Worm (Caenorhabditis elegans): ENCODE measurements around the gene btb-19.

The btb-19 gene

DNA sequence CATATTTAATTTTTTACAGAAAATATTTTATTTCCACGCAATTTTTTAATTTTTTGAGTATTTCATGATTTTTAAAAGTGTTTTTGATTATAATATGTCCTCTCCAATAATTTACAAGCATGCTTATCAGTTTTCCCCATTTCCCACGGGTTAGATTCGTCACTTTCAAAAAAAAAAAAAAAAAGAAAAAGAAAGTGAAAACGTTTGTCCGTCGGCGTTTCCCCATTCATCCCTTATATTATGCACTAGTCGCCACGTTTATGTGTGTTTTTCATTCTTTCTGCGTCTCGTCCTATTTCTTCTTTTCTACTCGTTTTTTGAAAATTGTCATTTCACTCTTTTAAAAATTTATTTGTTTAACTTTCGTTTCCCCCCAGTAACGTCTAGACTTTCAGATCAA is 32.5 kb downstream of the btb-19 start, which contains the start of gene vnut-1:
vnut-1 (plus strand) TSS at position 396 of the 400 bp plus-strand sequence.
- peak; percentile 24 for TF ChIP-seq nfya-1 (tag; optimal IDR thresholded peaks at IDR 0.05; ENCODE audit: insufficient read depth)
- TF ChIP-seq snpc-4 (tag; optimal IDR thresholded peaks at IDR 0.05) = peak; percentile 60
- peak; percentile 38 for TF ChIP-seq hmg-11 (tag; optimal IDR thresholded peaks at IDR 0.05)
- TF ChIP-seq lin-15B (tag; optimal IDR thresholded peaks at IDR 0.05) = peak; percentile 9
- peak; percentile 50 for TF ChIP-seq pha-4 (tag; optimal IDR thresholded peaks at IDR 0.05)
- no peak for TF ChIP-seq fkh-10 (GFP tag; optimal IDR thresholded peaks at IDR 0.05)
- TF ChIP-seq jun-1 (tag; optimal IDR thresholded peaks at IDR 0.05) = no peak
- peak; percentile 67 for TF ChIP-seq pqm-1 (tag; optimal IDR thresholded peaks at IDR 0.05)
- peak; percentile 9 for TF ChIP-seq nhr-25 (tag; optimal IDR thresholded peaks at IDR 0.05)
- no peak for TF ChIP-seq ceh-28 (tag; optimal IDR thresholded peaks at IDR 0.05)
- TF ChIP-seq elt-2 (tag; optimal IDR thresholded peaks at IDR 0.05) = peak; percentile 80
- TF ChIP-seq nhr-43 (tag; optimal IDR thresholded peaks at IDR 0.05; ENCODE audit: poor library complexity, severe bottlenecking) = peak; percentile 29
- TF ChIP-seq lsy-12 (tag; optimal IDR thresholded peaks at IDR 0.05) = no peak
- no peak for TF ChIP-seq daf-12 (tag; optimal IDR thresholded peaks at IDR 0.05)
- no peak for TF ChIP-seq nhr-12 (tag; optimal IDR thresholded peaks at IDR 0.05)
- peak; percentile 63 for TF ChIP-seq nhr-23 (tag; optimal IDR thresholded peaks at IDR 0.05)

DNA sequence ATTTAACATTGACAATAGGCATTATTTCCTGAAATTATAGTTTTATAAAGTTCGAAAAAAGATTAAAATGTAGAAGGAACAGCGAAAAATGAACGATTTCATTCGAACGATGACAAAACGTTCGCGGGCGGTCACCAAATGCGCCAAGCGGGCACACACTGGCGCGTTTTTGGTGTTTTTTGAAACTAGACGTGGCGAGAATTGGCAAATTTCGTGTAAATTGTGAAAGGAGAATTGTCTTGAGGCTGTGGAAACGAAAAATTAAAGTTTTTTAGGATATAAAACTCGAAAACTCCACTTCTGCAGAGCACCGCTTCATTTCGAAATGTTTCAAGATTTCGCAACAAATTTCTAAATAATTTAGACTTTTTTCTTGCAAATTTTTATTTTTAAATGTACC is 33.3 kb downstream of the btb-19 start, which contains the start of gene usp-14:
usp-14 (minus strand) TSS at position 28 of the 400 bp plus-strand sequence.
- TF ChIP-seq fkh-2 (tag; optimal IDR thresholded peaks at IDR 0.05) (no peak), elt-2 (tag; optimal IDR thresholded peaks at IDR 0.05) (peak; percentile 13), hmg-11 (tag; optimal IDR thresholded peaks at IDR 0.05) (peak; percentile 39), skn-1 (tag; optimal IDR thresholded peaks at IDR 0.05) (peak; percentile 77), fkh-10 (GFP tag; optimal IDR thresholded peaks at IDR 0.05) (no peak), eor-1 (tag; optimal IDR thresholded peaks at IDR 0.05) (no peak), ceh-16 (tag; optimal IDR thresholded peaks at IDR 0.05) (no peak), nhr-77 (tag; optimal IDR thresholded peaks at IDR 0.05) (peak; percentile 28), fos-1 (tag; optimal IDR thresholded peaks at IDR 0.05) (no peak), nhr-11 (tag; optimal IDR thresholded peaks at IDR 0.05) (no peak), mdl-1 (tag; optimal IDR thresholded peaks at IDR 0.05) (no peak), lin-39 (tag; optimal IDR thresholded peaks at IDR 0.05) (peak; percentile 1), nhr-23 (tag; optimal IDR thresholded peaks at IDR 0.05) (peak; percentile 29), nhr-12 (tag; optimal IDR thresholded peaks at IDR 0.05) (no peak), unc-39 (tag; optimal IDR thresholded peaks at IDR 0.05) (no peak), ama-1 (optimal IDR thresholded peaks at IDR 0.05) (no peak), nhr-43 (tag; optimal IDR thresholded peaks at IDR 0.05; ENCODE audit: poor library complexity, severe bottlenecking) (peak; percentile 27), daf-12 (tag; optimal IDR thresholded peaks at IDR 0.05) (no peak), ceh-28 (tag; optimal IDR thresholded peaks at IDR 0.05) (no peak), nhr-67 (tag; optimal IDR thresholded peaks at IDR 0.05) (no peak), egl-5 (tag; optimal IDR thresholded peaks at IDR 0.05) (no peak), egl-27 (tag; optimal IDR thresholded peaks at IDR 0.05) (no peak), ztf-4 (tag; optimal IDR thresholded peaks at IDR 0.05) (no peak), ceh-9 (tag; optimal IDR thresholded peaks at IDR 0.05) (no peak), pha-4 (tag; optimal IDR thresholded peaks at IDR 0.05) (peak; percentile 48), jun-1 (tag; optimal IDR thresholded peaks at IDR 0.05) (no peak), elt-1 (tag; optimal IDR thresholded peaks at IDR 0.05) (no peak), lsy-12 (tag; optimal IDR thresholded peaks at IDR 0.05) (peak; percentile 15), elt-3 (tag; optimal IDR thresholded peaks at IDR 0.05) (no peak), snpc-4 (tag; optimal IDR thresholded peaks at IDR 0.05) (peak; percentile 74), R02D3.7 (tag; optimal IDR thresholded peaks at IDR 0.05) (no peak), nfya-1 (tag; optimal IDR thresholded peaks at IDR 0.05; ENCODE audit: insufficient read depth) (peak; percentile 52), nhr-237 (tag; optimal IDR thresholded peaks at IDR 0.05) (no peak), mml-1 (tag; optimal IDR thresholded peaks at IDR 0.05) (no peak), lin-15B (tag; optimal IDR thresholded peaks at IDR 0.05) (peak; percentile 55), ztf-11 (tag; optimal IDR thresholded peaks at IDR 0.05) (no peak), pqm-1 (tag; optimal IDR thresholded peaks at IDR 0.05) (no peak), unc-62 (GFP tag; optimal IDR thresholded peaks at IDR 0.05) (no peak), nhr-25 (tag; optimal IDR thresholded peaks at IDR 0.05) (peak; percentile 48), zag-1 (tag; optimal IDR thresholded peaks at IDR 0.05) (no peak), nhr-76 (tag; optimal IDR thresholded peaks at IDR 0.05) (no peak), tbx-2 (tag; optimal IDR thresholded peaks at IDR 0.05) (peak; percentile 37), sea-2 (GFP tag; optimal IDR thresholded peaks at IDR 0.05) (no peak), nhr-28 (tag; optimal IDR thresholded peaks at IDR 0.05) (no peak), ZK546.5 (tag; optimal IDR thresholded peaks at IDR 0.05) (no peak), aly-2 (tag; optimal IDR thresholded peaks at IDR 0.05) (no peak), ceh-82 (tag; optimal IDR thresholded peaks at IDR 0.05) (no peak)
